Worm (Caenorhabditis elegans) whole organism, midembryonic: Measurements from ENCODE around the gene nlr-1.

ENCODE experiments used
- flt-1 ChIP-seq: fragments of 200-800 bp; sonication (Bioruptor generic); IDR thresholded peaks from 2 replicates; pipeline ENCODE4 v1.3.6; 2022; ENCODE audit warnings: missing genetic modification characterization, missing compliant biosample characterization
- ztf-29 ChIP-seq: fragments of 200-800 bp; sonication (Bioruptor generic); IDR thresholded peaks from 2 replicates; pipeline ENCODE4 v1.3.6; 2022; ENCODE audit warnings: missing genetic modification reagents, missing genetic modification characterization, missing compliant biosample characterization

- TF ChIP-seq ztf-29 (GFP tag; lab: Robert Waterston, UW) (no peak), flt-1 (GFP tag; lab: Robert Waterston, UW) (no peak)
These were observed 16.5 kb upstream of the nlr-1 start for ce11 chrIV:12194668-12195067.
